Worm (Caenorhabditis elegans): ENCODE measurements around the gene cTel55X.1.

DNA sequence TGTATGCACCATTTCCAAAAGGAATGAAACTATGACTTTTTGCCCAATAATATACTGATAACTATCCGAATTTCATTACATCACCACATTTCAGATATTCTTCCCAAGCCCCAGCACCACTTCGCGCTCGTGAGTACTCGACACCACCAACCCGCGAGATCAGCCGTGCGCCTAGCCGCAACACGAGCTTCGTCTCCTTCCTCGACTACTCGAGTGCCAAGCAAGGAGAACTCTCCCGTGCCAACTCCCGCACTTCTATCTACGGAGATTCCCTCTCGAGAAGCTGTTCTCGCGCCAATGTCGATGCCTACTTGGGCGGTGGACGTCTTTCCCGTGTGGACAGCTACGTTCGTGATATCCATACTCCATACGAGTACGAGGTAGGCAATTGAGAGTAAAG, 38.1 kb upstream of the cTel55X.1 start:
- TF ChIP-seq him-1 (tag; optimal IDR thresholded peaks at IDR 0.05) (no peak), dao-5 (tag; optimal IDR thresholded peaks at IDR 0.05) (no peak)

Data from whole organism, L4/young adult.